Worm (Caenorhabditis elegans): ENCODE data around the gene hgap-2.

DNA sequence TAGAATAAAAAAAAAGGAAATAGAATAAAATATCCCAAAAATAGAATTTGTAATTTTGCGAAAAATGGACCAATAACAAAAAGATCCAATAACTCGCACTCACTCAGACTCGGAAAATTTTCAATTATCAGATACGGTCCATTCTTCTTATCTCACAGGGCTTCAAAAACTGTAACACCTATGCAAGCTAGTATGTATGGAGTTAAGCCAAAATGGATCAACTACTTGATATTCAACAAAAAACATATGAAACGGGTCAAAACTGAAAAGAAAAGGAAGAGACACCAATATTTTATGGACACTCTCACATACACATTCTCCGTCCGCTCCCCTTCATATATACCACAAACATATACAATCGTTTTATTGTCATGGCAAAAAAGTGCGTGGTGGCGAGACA lies 899 bp upstream of the hgap-2 start, which contains the start of gene C34C6.9:
- TF ChIP-seq pat-9 (tag; optimal IDR thresholded peaks at IDR 0.05) (no peak), che-1 (tag; optimal IDR thresholded peaks at IDR 0.05) (no peak), unc-42 (tag; optimal IDR thresholded peaks at IDR 0.05) (no peak), nfya-1 (tag; optimal IDR thresholded peaks at IDR 0.05) (no peak), elt-2 (tag; optimal IDR thresholded peaks at IDR 0.05) (no peak), pqm-1 (tag; optimal IDR thresholded peaks at IDR 0.05) (no peak), sdc-2 (tag; optimal IDR thresholded peaks at IDR 0.05) (no peak)

Data from whole organism, late embryonic.